Worm (Caenorhabditis elegans): ENCODE data around the gene H03G16.7.

Gene H03G16.7

ce11 chrX:15011526-15012274, 44.1 kb downstream of the H03G16.7 start:
- TF ChIP-seq dpl-1 (GFP tag; optimal IDR thresholded peaks at IDR 0.05) (no peak), unc-86 (tag; optimal IDR thresholded peaks at IDR 0.05) (no peak), lin-14 (GFP tag; optimal IDR thresholded peaks at IDR 0.05) (peak; percentile 41), unc-62 (GFP tag; optimal IDR thresholded peaks at IDR 0.05) (no peak), fkh-10 (GFP tag; optimal IDR thresholded peaks at IDR 0.05) (peak; percentile 86), swsn-7 (tag; optimal IDR thresholded peaks at IDR 0.05) (no peak)

ce11 chrX:15010941-15011340, 44.9 kb downstream of the H03G16.7 start:
- TF ChIP-seq lin-15B (tag; optimal IDR thresholded peaks at IDR 0.05), result no peak
- no peak for TF ChIP-seq hlh-4 (tag; optimal IDR thresholded peaks at IDR 0.05)
- no peak for TF ChIP-seq nhr-47 (tag; optimal IDR thresholded peaks at IDR 0.05)
- no peak for TF ChIP-seq C34B4.2 (tag; optimal IDR thresholded peaks at IDR 0.05)
- TF ChIP-seq elt-2 (tag; optimal IDR thresholded peaks at IDR 0.05), result no peak
- TF ChIP-seq snpc-4 (tag; optimal IDR thresholded peaks at IDR 0.05), result peak; percentile 26
- TF ChIP-seq tlp-1 (tag; optimal IDR thresholded peaks at IDR 0.05), result no peak

- no peak for TF ChIP-seq snpc-4 (tag; optimal IDR thresholded peaks at IDR 0.05)
- TF ChIP-seq aha-1 (tag; optimal IDR thresholded peaks at IDR 0.05), result no peak
- peak; percentile 40 for TF ChIP-seq nhr-71 (tag; optimal IDR thresholded peaks at IDR 0.05)
- peak; percentile 54 for TF ChIP-seq unc-86 (tag; optimal IDR thresholded peaks at IDR 0.05)
- 0 out of 2 replicates have a peak, but pooled peaks have one; percentile 13 for TF ChIP-seq ceh-88 (GFP tag; IDR thresholded peaks at IDR 0.05)
- no peak for TF ChIP-seq nhr-12 (tag; optimal IDR thresholded peaks at IDR 0.05)
- TF ChIP-seq egl-13 (tag; optimal IDR thresholded peaks at IDR 0.05), result peak; percentile 61
- peak; percentile 15 for TF ChIP-seq swsn-7 (tag; optimal IDR thresholded peaks at IDR 0.05)
- peak; percentile 72 for TF ChIP-seq lin-14 (GFP tag; optimal IDR thresholded peaks at IDR 0.05)
Measured at ce11 chrX:15008697-15009096, 47.1 kb downstream of the H03G16.7 start.

- TF ChIP-seq unc-30 (tag; optimal IDR thresholded peaks at IDR 0.05), result no peak
- TF ChIP-seq mab-9 (GFP tag; IDR thresholded peaks at IDR 0.05), result no peak
- no peak for TF ChIP-seq pag-3 (tag; optimal IDR thresholded peaks at IDR 0.05; ENCODE audit: borderline replicate concordance, insufficient read depth)
- TF ChIP-seq tlp-1 (tag; optimal IDR thresholded peaks at IDR 0.05), result no peak
- no peak for TF ChIP-seq C04F5.9 (tag; optimal IDR thresholded peaks at IDR 0.05)
- TF ChIP-seq F16B12.6 (tag; optimal IDR thresholded peaks at IDR 0.05), result peak; percentile 82
- no peak for TF ChIP-seq xbp-1 (tag; optimal IDR thresholded peaks at IDR 0.05)
- no peak for TF ChIP-seq alr-1 (tag; optimal IDR thresholded peaks at IDR 0.05; ENCODE audit: borderline replicate concordance)
- TF ChIP-seq nhr-20 (tag; optimal IDR thresholded peaks at IDR 0.05), result peak; percentile 23
- TF ChIP-seq mef-2 (tag; optimal IDR thresholded peaks at IDR 0.05), result no peak
- peak; percentile 1 for TF ChIP-seq rnt-1 (tag; optimal IDR thresholded peaks at IDR 0.05)
- no peak for TF ChIP-seq ceh-63 (GFP tag; optimal IDR thresholded peaks at IDR 0.05)
- TF ChIP-seq elt-2 (tag; optimal IDR thresholded peaks at IDR 0.05), result no peak
- TF ChIP-seq elt-3 (tag; optimal IDR thresholded peaks at IDR 0.05), result no peak
- no peak for TF ChIP-seq hpl-2 (GFP tag; optimal IDR thresholded peaks at IDR 0.05)
- no peak for TF ChIP-seq vab-15 (tag; optimal IDR thresholded peaks at IDR 0.05)
- no peak for TF ChIP-seq aly-2 (tag; optimal IDR thresholded peaks at IDR 0.05)
- TF ChIP-seq lin-39 (tag; optimal IDR thresholded peaks at IDR 0.05), result no peak
- TF ChIP-seq sup-37 (GFP tag; optimal IDR thresholded peaks at IDR 0.05), result no peak
- TF ChIP-seq dsc-1 (tag; optimal IDR thresholded peaks at IDR 0.05), result no peak
- no peak for TF ChIP-seq nhr-12 (tag; optimal IDR thresholded peaks at IDR 0.05)
- no peak for TF ChIP-seq lir-3 (tag; optimal IDR thresholded peaks at IDR 0.05; ENCODE audit: poor library complexity)
- TF ChIP-seq egl-13 (tag; optimal IDR thresholded peaks at IDR 0.05), result no peak
- no peak for TF ChIP-seq jun-1 (tag; optimal IDR thresholded peaks at IDR 0.05)
- TF ChIP-seq ama-1 (optimal IDR thresholded peaks at IDR 0.05), result no peak
- TF ChIP-seq C34B4.2 (tag; optimal IDR thresholded peaks at IDR 0.05), result no peak
- peak in 2 of 3 experiments; percentile 8 to 24 for TF ChIP-seq dpl-1 (GFP tag; optimal IDR thresholded peaks at IDR 0.05)
- TF ChIP-seq efl-1 (optimal IDR thresholded peaks at IDR 0.05), result peak in 1 of 2 experiments; percentile 8
- peak; percentile 2 to 46 for TF ChIP-seq efl-1 (GFP tag; optimal IDR thresholded peaks at IDR 0.05 in 1 of 2)
- no peak for TF ChIP-seq tbx-2 (tag; optimal IDR thresholded peaks at IDR 0.05)
- no peak for TF ChIP-seq nhr-237 (tag; optimal IDR thresholded peaks at IDR 0.05)
- no peak for TF ChIP-seq pax-3 (tag; optimal IDR thresholded peaks at IDR 0.05)
- TF ChIP-seq nhr-84 (tag; optimal IDR thresholded peaks at IDR 0.05), result no peak
Measured at ce11 chrX:15006847-15007358, 48.9 kb downstream of the H03G16.7 start, which contains the start of gene ergi-2. Gene ergi-2, minus strand, starts transcription at chrX:15007308.

Data from whole organism, L1 larva.